Worm (Caenorhabditis elegans): ENCODE measurements around the gene M04G7.5.

DNA sequence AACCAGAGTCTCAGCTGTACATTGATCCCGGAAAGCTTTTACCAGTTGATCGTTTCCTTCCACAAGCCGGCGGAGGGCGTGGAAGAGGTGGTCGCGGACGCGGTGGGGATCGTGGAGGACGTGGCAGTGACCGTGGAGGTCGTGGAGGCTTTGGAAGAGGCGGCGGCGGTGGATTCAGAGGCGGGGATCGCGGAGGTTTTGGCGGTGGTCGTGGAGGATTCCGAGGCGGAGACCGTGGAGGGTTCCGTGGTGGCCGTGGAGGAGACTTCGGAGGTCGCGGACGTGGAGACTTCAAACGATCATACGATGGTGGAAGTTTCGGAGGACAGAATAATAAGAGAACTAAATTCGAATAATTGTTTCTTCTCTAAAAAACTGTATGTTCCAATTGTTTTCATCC is 28.3 kb upstream of the M04G7.5 start:
- no peak for TF ChIP-seq pes-1 (GFP tag; IDR thresholded peaks at IDR 0.05)
- TF ChIP-seq hnd-1 (tag; optimal IDR thresholded peaks at IDR 0.05), result no peak
- no peak for TF ChIP-seq ama-1 (optimal IDR thresholded peaks at IDR 0.05)
- TF ChIP-seq flt-1 (GFP tag; IDR thresholded peaks at IDR 0.05), result no peak
- no peak for TF ChIP-seq ceh-13 (GFP tag; optimal IDR thresholded peaks at IDR 0.05)
